Fruit fly (Drosophila melanogaster) whole organism, embryonic: ENCODE data around the gene Jon66Cii.

Experiments
- BtbVII ChIP-seq: fragments of 200-800 bp; sonication (Bioruptor generic); optimal IDR thresholded peaks from 3 replicates; lab custom pipeline; 2017; ENCODE audit warnings: missing biosample characterization, mild to moderate bottlenecking, missing genetic modification characterization
- CG10209 ChIP-seq: fragments of 200-800 bp; sonication (Bioruptor generic); optimal IDR thresholded peaks from 3 replicates; lab custom pipeline; 2017; ENCODE audit warnings: missing biosample characterization, mild to moderate bottlenecking, missing genetic modification characterization, missing genetic modification reagents
- CG10654 ChIP-seq: fragments of 200-800 bp; sonication (Bioruptor generic); optimal IDR thresholded peaks from 2 replicates; lab custom pipeline; 2016; ENCODE audit warnings: missing biosample characterization, missing genetic modification characterization
- CG11504 ChIP-seq: fragments of 200-800 bp; sonication (Bioruptor generic); optimal IDR thresholded peaks from 3 replicates; lab custom pipeline; 2019; ENCODE audit warnings: missing biosample characterization, mild to moderate bottlenecking, missing genetic modification characterization, moderate library complexity
- CG11560 ChIP-seq: fragments of 200-800 bp; sonication (Bioruptor generic); IDR thresholded peaks from 3 replicates; pipeline ENCODE4 v1.3.6; 2022; ENCODE audit warnings: missing biosample characterization, missing genetic modification characterization
- CG13624 ChIP-seq: fragments of 200-800 bp; sonication (Bioruptor generic); optimal IDR thresholded peaks from 2 replicates; lab custom pipeline; 2016; ENCODE audit warnings: missing biosample characterization, missing genetic modification characterization
- CG17361 ChIP-seq: fragments of 200-800 bp; sonication (Bioruptor generic); IDR thresholded peaks from 3 replicates; pipeline ENCODE4 v1.3.6; 2022; ENCODE audit warnings: missing biosample characterization, missing genetic modification characterization
- CG31441 ChIP-seq: fragments of 200-800 bp; sonication (Bioruptor generic); IDR thresholded peaks from 2 replicates; pipeline ENCODE4 v1.3.6; 2022; ENCODE audit warnings: missing biosample characterization, missing genetic modification characterization
- CG33213 ChIP-seq: fragments of 200-800 bp; sonication (Bioruptor generic); optimal IDR thresholded peaks from 3 replicates; lab custom pipeline; 2016; ENCODE audit warnings: missing biosample characterization, missing genetic modification characterization
- CG6765 ChIP-seq: fragments of 200-800 bp; sonication (Bioruptor generic); optimal IDR thresholded peaks from 3 replicates; lab custom pipeline; 2017; ENCODE audit warnings: missing biosample characterization, mild to moderate bottlenecking, missing genetic modification characterization
- CG6791 ChIP-seq: fragments of 200-800 bp; sonication (Bioruptor generic); IDR thresholded peaks from 3 replicates; pipeline ENCODE4 v1.3.6; 2022; ENCODE audit warnings: missing biosample characterization, missing genetic modification characterization; ENCODE audit not compliant: partially characterized antibody
- CG8089 ChIP-seq: fragments of 200-800 bp; sonication (Bioruptor generic); optimal IDR thresholded peaks from 3 replicates; lab custom pipeline; 2016; ENCODE audit warnings: missing biosample characterization, missing genetic modification characterization
- CG8388 ChIP-seq: fragments of 200-800 bp; sonication (Bioruptor generic); optimal IDR thresholded peaks from 2 replicates; lab custom pipeline; 2019; ENCODE audit warnings: missing biosample characterization, mild to moderate bottlenecking, missing genetic modification characterization, moderate library complexity
- CG9817 ChIP-seq: fragments of 200-800 bp; sonication (Bioruptor generic); optimal IDR thresholded peaks from 2 replicates; lab custom pipeline; 2018; ENCODE audit warnings: missing biosample characterization, mild to moderate bottlenecking, missing genetic modification characterization, moderate library complexity
- Camta ChIP-seq: fragments of 200-800 bp; sonication (Bioruptor generic); optimal IDR thresholded peaks from 2 replicates; lab custom pipeline; 2016; ENCODE audit warnings: missing biosample characterization, missing genetic modification characterization
- CoRest ChIP-seq: fragments of 200-800 bp; sonication (Bioruptor generic); optimal IDR thresholded peaks from 3 replicates; lab custom pipeline; 2018; ENCODE audit warnings: missing biosample characterization, mild to moderate bottlenecking, missing genetic modification characterization, moderate library complexity
- ERR ChIP-seq: fragments of 200-800 bp; sonication (Bioruptor generic); optimal IDR thresholded peaks from 2 replicates; lab custom pipeline; 2016; ENCODE audit warnings: missing biosample characterization, missing genetic modification characterization
- HmgD ChIP-seq: fragments of 200-800 bp; sonication (Bioruptor generic); optimal IDR thresholded peaks from 3 replicates; lab custom pipeline; 2016; ENCODE audit warnings: missing biosample characterization, missing genetic modification characterization
- Hr39 ChIP-seq: fragments of >200 bp; optimal IDR thresholded peaks from 2 replicates; lab custom pipeline; 2017
- Hsf ChIP-seq: fragments of 200-800 bp; sonication (Bioruptor generic); optimal IDR thresholded peaks from 3 replicates; lab custom pipeline; 2016; ENCODE audit warnings: missing biosample characterization, missing genetic modification characterization
- Jarid2 ChIP-seq: fragments of 200-800 bp; sonication (Bioruptor generic); optimal IDR thresholded peaks from 3 replicates; lab custom pipeline; 2017; ENCODE audit warnings: mild to moderate bottlenecking, missing biosample characterization, missing genetic modification reagents, missing genetic modification characterization
- MBD-R2 ChIP-seq: fragments of 200-800 bp; sonication (Bioruptor generic); IDR thresholded peaks from 2 replicates; pipeline ENCODE4 v1.3.6; 2022; ENCODE audit warnings: missing biosample characterization, missing genetic modification characterization
- Myb ChIP-seq: fragments of 200-800 bp; sonication (Bioruptor generic); optimal IDR thresholded peaks from 2 replicates; lab custom pipeline; 2016; ENCODE audit warnings: missing biosample characterization, missing genetic modification characterization
- NK7.1 ChIP-seq: fragments of 200-800 bp; sonication (Bioruptor generic); optimal IDR thresholded peaks from 3 replicates; lab custom pipeline; 2016; ENCODE audit warnings: missing biosample characterization, missing genetic modification characterization
- Nf-YB ChIP-seq: fragments of 200-800 bp; sonication (Bioruptor generic); optimal IDR thresholded peaks from 3 replicates; lab custom pipeline; 2019; ENCODE audit warnings: missing biosample characterization, mild to moderate bottlenecking, missing genetic modification characterization, moderate library complexity
- Ravus ChIP-seq: fragments of 200-800 bp; sonication (Bioruptor generic); IDR thresholded peaks from 2 replicates; pipeline ENCODE4 v1.3.6; 2022; ENCODE audit warnings: missing biosample characterization, missing genetic modification characterization
- Sox102F ChIP-seq: fragments of 200-800 bp; sonication (Bioruptor generic); optimal IDR thresholded peaks from 2 replicates; lab custom pipeline; 2018; ENCODE audit warnings: missing biosample characterization, mild to moderate bottlenecking, missing genetic modification characterization, moderate library complexity
- Ssrp ChIP-seq: fragments of 200-800 bp; sonication (Bioruptor generic); optimal IDR thresholded peaks from 2 replicates; lab custom pipeline; 2018; ENCODE audit warnings: missing biosample characterization, mild to moderate bottlenecking, missing genetic modification characterization, moderate library complexity
- ara ChIP-seq: fragments of 200-800 bp; sonication (Bioruptor generic); IDR thresholded peaks from 2 replicates; pipeline ENCODE4 v1.3.6; 2022; ENCODE audit warnings: missing biosample characterization, missing genetic modification characterization
- ase ChIP-seq: fragments of 200-800 bp; sonication (Bioruptor generic); IDR thresholded peaks from 3 replicates; pipeline ENCODE4 v1.3.6; 2022; ENCODE audit warnings: missing biosample characterization, missing genetic modification characterization
- br ChIP-seq: fragments of >200 bp; optimal IDR thresholded peaks from 2 replicates; lab custom pipeline; 2017
- bsh ChIP-seq, 2 experiments: fragments of 200-800 bp; sonication (Bioruptor generic); optimal IDR thresholded peaks; 2 replicates each; lab custom pipeline; 2017 to 2018; ENCODE audit warnings: mild to moderate bottlenecking in 2 of 2, missing biosample characterization in 2 of 2, missing genetic modification characterization in 2 of 2, moderate library complexity in 1 of 2
- caup ChIP-seq: fragments of 200-800 bp; sonication (Bioruptor generic); optimal IDR thresholded peaks from 3 replicates; lab custom pipeline; 2017; ENCODE audit warnings: missing biosample characterization, mild to moderate bottlenecking, missing genetic modification characterization, moderate library complexity; ENCODE audit not compliant: severe bottlenecking
- ci ChIP-seq: fragments of 200-800 bp; sonication (Bioruptor generic); IDR thresholded peaks from 3 replicates; pipeline ENCODE4 v1.3.6; 2022; ENCODE audit warnings: missing biosample characterization, missing genetic modification characterization
- dmrt11E ChIP-seq: fragments of 200-800 bp; sonication (Bioruptor generic); optimal IDR thresholded peaks from 3 replicates; lab custom pipeline; 2018; ENCODE audit warnings: missing biosample characterization, mild to moderate bottlenecking, missing genetic modification characterization, moderate library complexity
- exex ChIP-seq: fragments of 200-800 bp; sonication (Bioruptor generic); optimal IDR thresholded peaks from 4 replicates; lab custom pipeline; 2018; ENCODE audit warnings: missing biosample characterization, mild to moderate bottlenecking, missing genetic modification characterization, moderate library complexity
- grau ChIP-seq: fragments of 200-800 bp; optimal IDR thresholded peaks from 3 replicates; lab custom pipeline; 2019; ENCODE audit warnings: missing biosample characterization, mild to moderate bottlenecking, missing genetic modification characterization, moderate library complexity
- nerfin-2 ChIP-seq: fragments of 200-800 bp; sonication (Bioruptor generic); IDR thresholded peaks from 2 replicates; pipeline ENCODE4 v1.3.6; 2022; ENCODE audit warnings: missing biosample characterization, missing genetic modification characterization; ENCODE audit not compliant: partially characterized antibody
- nmo ChIP-seq: fragments of 200-800 bp; sonication (Bioruptor generic); optimal IDR thresholded peaks from 2 replicates; lab custom pipeline; 2018; ENCODE audit warnings: missing biosample characterization, mild to moderate bottlenecking, missing genetic modification characterization, moderate library complexity
- odd ChIP-seq: fragments of 200-800 bp; sonication (Bioruptor generic); optimal IDR thresholded peaks from 2 replicates; lab custom pipeline; 2017; ENCODE audit warnings: missing biosample characterization, mild to moderate bottlenecking, missing genetic modification characterization
- pho ChIP-seq: fragments of 200-800 bp; sonication (Bioruptor generic); optimal IDR thresholded peaks from 2 replicates; lab custom pipeline; 2016; ENCODE audit warnings: missing biosample characterization, missing genetic modification characterization
- scrt ChIP-seq: fragments of 200-800 bp; sonication (Bioruptor generic); optimal IDR thresholded peaks from 2 replicates; lab custom pipeline; 2018; ENCODE audit warnings: missing biosample characterization, mild to moderate bottlenecking, missing genetic modification characterization, moderate library complexity
- sima ChIP-seq: fragments of 200-800 bp; sonication (Bioruptor generic); optimal IDR thresholded peaks from 2 replicates; lab custom pipeline; 2016; ENCODE audit warnings: missing biosample characterization, missing genetic modification characterization
- slbo ChIP-seq: fragments of 200-800 bp; sonication (Bioruptor generic); IDR thresholded peaks from 2 replicates; pipeline ENCODE4 v1.3.6; 2022; ENCODE audit warnings: missing biosample characterization, missing genetic modification characterization
- trem ChIP-seq: fragments of 200-800 bp; optimal IDR thresholded peaks from 3 replicates; lab custom pipeline; 2019; ENCODE audit warnings: missing biosample characterization, mild to moderate bottlenecking, missing genetic modification characterization, moderate library complexity
- tup ChIP-seq: fragments of 200-800 bp; sonication (Bioruptor generic); optimal IDR thresholded peaks from 2 replicates; lab custom pipeline; 2016; ENCODE audit warnings: missing biosample characterization, mild to moderate bottlenecking, missing genetic modification characterization, moderate library complexity
- tx ChIP-seq: fragments of 200-800 bp; sonication (Bioruptor generic); optimal IDR thresholded peaks from 2 replicates; lab custom pipeline; 2016; ENCODE audit warnings: missing biosample characterization, missing genetic modification characterization
- vfl ChIP-seq: fragments of 200-800 bp; sonication (Bioruptor generic); optimal IDR thresholded peaks from 2 replicates; lab custom pipeline; 2016; ENCODE audit warnings: missing biosample characterization, missing genetic modification characterization
- zen ChIP-seq: fragments of 200-800 bp; sonication (Bioruptor generic); optimal IDR thresholded peaks from 3 replicates; lab custom pipeline; 2018; ENCODE audit warnings: missing biosample characterization, mild to moderate bottlenecking, missing genetic modification characterization, moderate library complexity
- zfh1 ChIP-seq: fragments of 200-800 bp; sonication (Bioruptor generic); IDR thresholded peaks from 3 replicates; pipeline ENCODE4 v1.3.6; 2022; ENCODE audit warnings: missing biosample characterization, missing genetic modification characterization

The Jon66Cii gene

dm6 chr3L:8395630-8396168, 2.2 kb upstream of the Jon66Cii start, which contains the start of gene CG7120 (continued):
- TF ChIP-seq ERR (GFP tag; lab: Kevin White, UChicago), result no peak
- peak; percentile 25 for TF ChIP-seq nerfin-2
- peak; percentile 56; the same call in 2 of the 3 replicates for TF ChIP-seq zfh1 (GFP tag; lab: Robert Waterston, UW)
- no peak for TF ChIP-seq br (lab: Kevin White, UChicago)
- peak; percentile 55 for TF ChIP-seq odd
- TF ChIP-seq Hr39 (lab: Kevin White, UChicago), result no peak
- TF ChIP-seq pho, result no peak
- TF ChIP-seq tup, result peak; percentile 33
- peak; percentile 20 for TF ChIP-seq trem
- TF ChIP-seq CG33213, result no peak
- peak; percentile 44 for TF ChIP-seq CoRest (tag; lab: Kevin White, UChicago)
- peak; percentile 10; the same call in 1 of the 2 replicates for TF ChIP-seq MBD-R2 (GFP tag; lab: Robert Waterston, UW)
- TF ChIP-seq vfl, result no peak
- peak; percentile 52 for TF ChIP-seq CG10209 (GFP tag; lab: Kevin White, UChicago)
- TF ChIP-seq CG31441 (GFP tag; lab: Robert Waterston, UW), result peak; percentile 35; the same call in 1 of the 2 replicates
- TF ChIP-seq Myb (GFP tag; lab: Kevin White, UChicago), result peak; percentile 26
- TF ChIP-seq NK7.1 (GFP tag; lab: Kevin White, UChicago), result peak; percentile 31
- peak; percentile 39 for TF ChIP-seq CG8388 (GFP tag; lab: Kevin White, UChicago)
- TF ChIP-seq scrt (GFP tag; lab: Kevin White, UChicago), result peak; percentile 36
- TF ChIP-seq grau (tag; lab: Kevin White, UChicago), result peak; percentile 61
- no peak for TF ChIP-seq CG6791 (GFP tag; lab: Robert Waterston, UW)
- TF ChIP-seq BtbVII, result peak; percentile 36
- peak in 1 of 2 experiments; percentile 66 for TF ChIP-seq bsh (GFP tag; optimal IDR thresholded peaks at IDR 0.05; lab: Kevin White, UChicago)
- TF ChIP-seq CG6765 (GFP tag; lab: Kevin White, UChicago), result no peak
- peak; percentile 66 for TF ChIP-seq dmrt11E (tag; lab: Kevin White, UChicago)
- TF ChIP-seq ci (GFP tag; lab: Robert Waterston, UW), result peak; percentile 61; the same call in 1 of the 3 replicates
- no peak for TF ChIP-seq Ravus (GFP tag; lab: Robert Waterston, UW)
- peak; percentile 70 for TF ChIP-seq nmo (GFP tag; lab: Kevin White, UChicago)
- peak; percentile 26 for TF ChIP-seq caup
- no peak for TF ChIP-seq sima
- peak; percentile 26 for TF ChIP-seq CG9817 (tag; lab: Kevin White, UChicago)
- TF ChIP-seq CG11504 (tag; lab: Kevin White, UChicago), result peak; percentile 93
- TF ChIP-seq Ssrp (tag; lab: Kevin White, UChicago), result peak; percentile 50
- TF ChIP-seq ara, result peak; percentile 43
- peak; percentile 7 for TF ChIP-seq HmgD
- TF ChIP-seq CG13624, result no peak
- TF ChIP-seq Hsf (GFP tag; lab: Kevin White, UChicago), result peak; percentile 38
- peak; percentile 49 for TF ChIP-seq Jarid2 (GFP tag; lab: Kevin White, UChicago)
- TF ChIP-seq exex, result no peak
- no peak for TF ChIP-seq CG11560 (tag; lab: Robert Waterston, UW)
- TF ChIP-seq Nf-YB (GFP tag; lab: Kevin White, UChicago), result peak; percentile 45
- TF ChIP-seq CG8089 (GFP tag; lab: Kevin White, UChicago), result peak; percentile 51
- peak; percentile 14 for TF ChIP-seq CG10654
- TF ChIP-seq Sox102F (GFP tag; lab: Kevin White, UChicago), result peak; percentile 59
- peak; percentile 4 for TF ChIP-seq tx (GFP tag; lab: Kevin White, UChicago)
- TF ChIP-seq Camta (GFP tag; lab: Kevin White, UChicago), result peak; percentile 1
- peak; percentile 37 for TF ChIP-seq zen (tag; lab: Kevin White, UChicago)
- TF ChIP-seq slbo (GFP tag; lab: Robert Waterston, UW), result 0 out of 2 replicates have a peak, but pooled peaks have one; percentile 36
- peak; percentile 76 for TF ChIP-seq CG17361 (GFP tag; lab: Robert Waterston, UW)
- TF ChIP-seq ase (GFP tag; lab: Robert Waterston, UW), result 0 out of 3 replicates have a peak, but pooled peaks have one; percentile 49
